Worm (Caenorhabditis elegans) whole organism, L4 larva: ENCODE results near the gene T02B11.3.
"Not testable (repeated sequence)": the region's sequence is repeated elsewhere in the genome, so short reads cannot be mapped to it uniquely, and the experiment has no call there.

Experiments
- ceh-82 ChIP-seq: sonication (generic microtip); optimal IDR thresholded peaks from 2 replicates; lab custom pipeline; 2017; ENCODE audit warnings: missing biosample characterization, missing genetic modification characterization
- gei-8 ChIP-seq: fragments of 200-800 bp; sonication (Bioruptor generic); optimal IDR thresholded peaks from 2 replicates; lab custom pipeline; 2018; ENCODE audit warnings: mild to moderate bottlenecking, missing genetic modification characterization, missing compliant biosample characterization
- nhr-25 ChIP-seq: sonication (generic microtip); optimal IDR thresholded peaks from 2 replicates; lab custom pipeline; 2017; ENCODE audit warnings: missing genetic modification characterization, mild to moderate bottlenecking, missing compliant biosample characterization, antibody characterized with exemption, moderate library complexity, borderline replicate concordance; ENCODE audit not compliant: insufficient read depth

ce11 chrV:820629-821028, 46.0 kb downstream of the T02B11.3 start, which contains the start of gene srx-32:
- not testable (repeated sequence) for TF ChIP-seq ceh-82 (tag; lab: Kevin White, UChicago); nhr-25; gei-8 (GFP tag; lab: Kevin White, UChicago)
